Fruit fly (Drosophila melanogaster) whole organism, embryonic: ENCODE results near the gene PCNA2.
A peak's percentile ranks its signal among the peaks of the same experiment; 100 is the strongest.

ENCODE experiments used
- Ada2b ChIP-seq: fragments of 200-800 bp; sonication (Bioruptor generic); IDR thresholded peaks from 2 replicates; pipeline ENCODE4 v1.3.6; 2022; ENCODE audit warnings: missing biosample characterization, missing genetic modification characterization
- Antp ChIP-seq: fragments of 200-800 bp; sonication (Bioruptor generic); optimal IDR thresholded peaks from 3 replicates; lab custom pipeline; 2016; ENCODE audit warnings: missing biosample characterization, missing genetic modification characterization
- Blimp-1 ChIP-seq: fragments of 200-800 bp; sonication (Bioruptor generic); optimal IDR thresholded peaks from 3 replicates; lab custom pipeline; 2018; ENCODE audit warnings: missing biosample characterization, missing genetic modification characterization, mild to moderate bottlenecking, moderate library complexity, missing genetic modification reagents
- CG10431 ChIP-seq: fragments of 200-800 bp; sonication (Bioruptor generic); optimal IDR thresholded peaks from 3 replicates; lab custom pipeline; 2018; ENCODE audit warnings: missing biosample characterization, mild to moderate bottlenecking, missing genetic modification characterization
- CG10654 ChIP-seq: fragments of 200-800 bp; sonication (Bioruptor generic); optimal IDR thresholded peaks from 2 replicates; lab custom pipeline; 2016; ENCODE audit warnings: missing biosample characterization, missing genetic modification characterization
- CG11456 ChIP-seq: fragments of 200-800 bp; sonication (Bioruptor generic); IDR thresholded peaks from 3 replicates; pipeline ENCODE4 v1.3.6; 2022; ENCODE audit warnings: missing biosample characterization, missing genetic modification characterization
- CG11560 ChIP-seq: fragments of 200-800 bp; sonication (Bioruptor generic); IDR thresholded peaks from 3 replicates; pipeline ENCODE4 v1.3.6; 2022; ENCODE audit warnings: missing biosample characterization, missing genetic modification characterization
- CG12155 ChIP-seq: fragments of 200-800 bp; sonication (Bioruptor generic); optimal IDR thresholded peaks from 3 replicates; lab custom pipeline; 2016; ENCODE audit warnings: missing biosample characterization, missing genetic modification characterization
- CG14441 ChIP-seq: fragments of 200-800 bp; sonication (Bioruptor generic); IDR thresholded peaks from 2 replicates; pipeline ENCODE4 v1.3.6; 2022; ENCODE audit warnings: missing biosample characterization, missing genetic modification characterization
- CG15011 ChIP-seq: fragments of 200-800 bp; sonication (Bioruptor generic); optimal IDR thresholded peaks from 3 replicates; lab custom pipeline; 2018; ENCODE audit warnings: missing biosample characterization, mild to moderate bottlenecking, missing genetic modification characterization
- CG16815 ChIP-seq: fragments of 200-800 bp; sonication (Bioruptor generic); optimal IDR thresholded peaks from 3 replicates; lab custom pipeline; 2017; ENCODE audit warnings: missing biosample characterization, mild to moderate bottlenecking, missing genetic modification characterization
- CG17568 ChIP-seq: fragments of 200-800 bp; sonication (Bioruptor generic); optimal IDR thresholded peaks from 2 replicates; lab custom pipeline; 2018; ENCODE audit warnings: missing biosample characterization, mild to moderate bottlenecking, missing genetic modification characterization, moderate library complexity
- CG17912 ChIP-seq: fragments of 200-800 bp; sonication (Bioruptor generic); optimal IDR thresholded peaks from 2 replicates; lab custom pipeline; 2018; ENCODE audit warnings: missing biosample characterization, mild to moderate bottlenecking, missing genetic modification characterization
- CG32532 ChIP-seq: fragments of 200-800 bp; sonication (Bioruptor generic); IDR thresholded peaks from 2 replicates; pipeline ENCODE4 v1.3.6; 2022; ENCODE audit warnings: missing biosample characterization, missing genetic modification characterization
- CG33213 ChIP-seq: fragments of 200-800 bp; sonication (Bioruptor generic); optimal IDR thresholded peaks from 3 replicates; lab custom pipeline; 2016; ENCODE audit warnings: missing biosample characterization, missing genetic modification characterization
- CG33557 ChIP-seq: fragments of 200-800 bp; sonication (Bioruptor generic); optimal IDR thresholded peaks from 2 replicates; lab custom pipeline; 2019; ENCODE audit warnings: missing biosample characterization, mild to moderate bottlenecking, missing genetic modification characterization, moderate library complexity
- CG6654 ChIP-seq: fragments of 200-800 bp; sonication (Bioruptor generic); optimal IDR thresholded peaks from 2 replicates; lab custom pipeline; 2017; ENCODE audit warnings: missing biosample characterization, mild to moderate bottlenecking, missing genetic modification characterization
- CG7745 ChIP-seq: fragments of 200-800 bp; sonication (Bioruptor generic); optimal IDR thresholded peaks from 2 replicates; lab custom pipeline; 2018; ENCODE audit warnings: missing biosample characterization, mild to moderate bottlenecking, missing genetic modification characterization, moderate library complexity
- CG9609 ChIP-seq: fragments of 200-800 bp; sonication (Bioruptor generic); optimal IDR thresholded peaks from 3 replicates; lab custom pipeline; 2016; ENCODE audit warnings: missing biosample characterization, missing genetic modification characterization
- CHES-1-like ChIP-seq: fragments of 200-800 bp; sonication (Bioruptor generic); optimal IDR thresholded peaks from 2 replicates; lab custom pipeline; 2016; ENCODE audit warnings: missing biosample characterization, missing genetic modification characterization
- HLH4C ChIP-seq: fragments of 200-800 bp; sonication (Bioruptor generic); IDR thresholded peaks from 3 replicates; pipeline ENCODE4 v1.3.6; 2022; ENCODE audit warnings: missing biosample characterization, missing genetic modification characterization; ENCODE audit not compliant: partially characterized antibody
- HLHmδ ChIP-seq: fragments of 200-800 bp; sonication (Bioruptor generic); optimal IDR thresholded peaks from 2 replicates; lab custom pipeline; 2018; ENCODE audit warnings: missing biosample characterization, mild to moderate bottlenecking, missing genetic modification characterization, moderate library complexity
- Jarid2 ChIP-seq: fragments of 200-800 bp; sonication (Bioruptor generic); optimal IDR thresholded peaks from 3 replicates; lab custom pipeline; 2017; ENCODE audit warnings: mild to moderate bottlenecking, missing biosample characterization, missing genetic modification reagents, missing genetic modification characterization
- Kr ChIP-seq: fragments of 200-800 bp; sonication (Bioruptor generic); optimal IDR thresholded peaks from 2 replicates; lab custom pipeline; 2017; ENCODE audit warnings: missing biosample characterization, mild to moderate bottlenecking, missing genetic modification characterization
- MBD-R2 ChIP-seq: fragments of 200-800 bp; sonication (Bioruptor generic); IDR thresholded peaks from 2 replicates; pipeline ENCODE4 v1.3.6; 2022; ENCODE audit warnings: missing biosample characterization, missing genetic modification characterization
- MESR4 ChIP-seq: fragments of 200-800 bp; sonication (Bioruptor generic); optimal IDR thresholded peaks from 2 replicates; lab custom pipeline; 2018; ENCODE audit warnings: missing biosample characterization, mild to moderate bottlenecking, missing genetic modification characterization, moderate library complexity
- Mrtf ChIP-seq: fragments of 200-800 bp; sonication (Bioruptor generic); IDR thresholded peaks from 3 replicates; pipeline ENCODE4 v1.3.6; 2022; ENCODE audit warnings: missing biosample characterization, missing genetic modification characterization
- Pdp1 ChIP-seq, 2 experiments: fragments of 200-800 bp; sonication (Bioruptor generic); optimal IDR thresholded peaks; 3 replicates each; lab custom pipeline; 2016; ENCODE audit warnings: missing biosample characterization in 2 of 2, missing genetic modification characterization in 2 of 2, mild to moderate bottlenecking in 1 of 2, moderate library complexity in 1 of 2
- Rfx ChIP-seq: fragments of 200-800 bp; sonication (Bioruptor generic); IDR thresholded peaks from 2 replicates; pipeline ENCODE4 v1.3.6; 2022; ENCODE audit warnings: missing biosample characterization, missing genetic modification characterization
- Rx ChIP-seq: fragments of 200-800 bp; sonication (Bioruptor generic); IDR thresholded peaks from 2 replicates; pipeline ENCODE4 v1.3.6; 2022; ENCODE audit warnings: missing biosample characterization, missing genetic modification characterization
- Sry-β ChIP-seq: fragments of 200-800 bp; sonication (Bioruptor generic); optimal IDR thresholded peaks from 2 replicates; lab custom pipeline; 2018; ENCODE audit warnings: missing biosample characterization, mild to moderate bottlenecking, missing genetic modification characterization, moderate library complexity
- aop ChIP-seq: fragments of 200-800 bp; sonication (Bioruptor generic); IDR thresholded peaks from 2 replicates; pipeline ENCODE4 v1.3.6; 2022; ENCODE audit warnings: missing biosample characterization, missing genetic modification characterization
- br ChIP-seq: fragments of >200 bp; optimal IDR thresholded peaks from 2 replicates; lab custom pipeline; 2017
- caup ChIP-seq: fragments of 200-800 bp; sonication (Bioruptor generic); optimal IDR thresholded peaks from 3 replicates; lab custom pipeline; 2017; ENCODE audit warnings: missing biosample characterization, mild to moderate bottlenecking, missing genetic modification characterization, moderate library complexity; ENCODE audit not compliant: severe bottlenecking
- cg ChIP-seq: fragments of 200-800 bp; sonication (Bioruptor generic); optimal IDR thresholded peaks from 3 replicates; lab custom pipeline; 2019; ENCODE audit warnings: missing biosample characterization, mild to moderate bottlenecking, missing genetic modification characterization, moderate library complexity
- croc ChIP-seq: fragments of 200-800 bp; sonication (Bioruptor generic); conservative IDR thresholded peaks from 3 replicates; pipeline ENCODE4 v1.3.6; 2022; ENCODE audit warnings: missing biosample characterization, missing genetic modification characterization
- crol ChIP-seq: fragments of 200-800 bp; sonication (Bioruptor generic); IDR thresholded peaks from 2 replicates; pipeline ENCODE4 v1.3.6; 2022; ENCODE audit warnings: missing biosample characterization, missing genetic modification characterization
- dmrt11E ChIP-seq: fragments of 200-800 bp; sonication (Bioruptor generic); optimal IDR thresholded peaks from 3 replicates; lab custom pipeline; 2018; ENCODE audit warnings: missing biosample characterization, mild to moderate bottlenecking, missing genetic modification characterization, moderate library complexity
- ems ChIP-seq: fragments of 200-800 bp; sonication (Bioruptor generic); optimal IDR thresholded peaks from 3 replicates; lab custom pipeline; 2016; ENCODE audit warnings: missing biosample characterization, missing genetic modification characterization
- eve ChIP-seq, 2 experiments: fragments of >200 bp; optimal IDR thresholded peaks; 2 replicates each; lab custom pipeline; 2017; ENCODE audit warnings: missing biosample characterization in 2 of 2, missing genetic modification characterization in 2 of 2
- gcm ChIP-seq: fragments of 200-800 bp; sonication (Bioruptor generic); optimal IDR thresholded peaks from 2 replicates; lab custom pipeline; 2019; ENCODE audit warnings: missing biosample characterization, mild to moderate bottlenecking, missing genetic modification characterization, moderate library complexity
- ham ChIP-seq: fragments of 200-800 bp; sonication (Bioruptor generic); IDR thresholded peaks from 2 replicates; pipeline ENCODE4 v1.3.6; 2022; ENCODE audit warnings: missing biosample characterization, missing genetic modification characterization
- hbn ChIP-seq: fragments of 200-800 bp; sonication (Bioruptor generic); IDR thresholded peaks from 2 replicates; pipeline ENCODE4 v1.3.6; 2022; ENCODE audit warnings: missing biosample characterization, missing genetic modification characterization; ENCODE audit not compliant: partially characterized antibody
- ken ChIP-seq: fragments of 200-800 bp; sonication (Bioruptor generic); IDR thresholded peaks from 3 replicates; pipeline ENCODE4 v1.3.6; 2022; ENCODE audit warnings: missing biosample characterization, missing genetic modification characterization
- klu ChIP-seq: fragments of 200-800 bp; sonication (Bioruptor generic); IDR thresholded peaks from 2 replicates; pipeline ENCODE4 v1.3.6; 2022; ENCODE audit warnings: missing biosample characterization, missing genetic modification characterization
- kni ChIP-seq: fragments of 200-800 bp; sonication (Bioruptor generic); optimal IDR thresholded peaks from 3 replicates; lab custom pipeline; 2017; ENCODE audit warnings: mild to moderate bottlenecking, missing biosample characterization, missing genetic modification reagents, missing genetic modification characterization
- nom ChIP-seq: fragments of 200-800 bp; sonication (Bioruptor generic); optimal IDR thresholded peaks from 2 replicates; lab custom pipeline; 2017; ENCODE audit warnings: missing biosample characterization, missing genetic modification characterization, mild to moderate bottlenecking, moderate library complexity, missing genetic modification reagents
- otp ChIP-seq: fragments of 200-800 bp; sonication (Bioruptor generic); IDR thresholded peaks from 3 replicates; pipeline ENCODE4, ENCODE4 v1.3.6; 2022; ENCODE audit warnings: missing biosample characterization, missing genetic modification characterization
- sens ChIP-seq: fragments of 200-800 bp; sonication (Bioruptor generic); peaks from one replicate; lab custom pipeline; 2016; ENCODE audit warnings: missing biosample characterization, missing genetic modification characterization
- stc ChIP-seq: fragments of 200-800 bp; sonication (Bioruptor generic); IDR thresholded peaks from 2 replicates; pipeline ENCODE4 v1.3.6; 2022; ENCODE audit warnings: missing biosample characterization, missing genetic modification characterization
- tin ChIP-seq: fragments of 200-800 bp; sonication (Bioruptor generic); optimal IDR thresholded peaks from 3 replicates; lab custom pipeline; 2016; ENCODE audit warnings: missing biosample characterization, missing genetic modification characterization

PCNA2 gene

dm6 chr2L:19583926-19584392 lies at the start of gene PCNA2, which contains the start of gene CG10366 (continued):
- no peak; the same call in 1 of the 2 replicates for TF ChIP-seq Rx
- TF ChIP-seq Antp: peak; percentile 81
- TF ChIP-seq klu (GFP tag; lab: Robert Waterston, UW): peak; percentile 25; the same call in 1 of the 2 replicates
- no peak; the same call in 1 of the 2 replicates for TF ChIP-seq hbn (GFP tag; lab: Robert Waterston, UW)
- peak; percentile 58 for TF ChIP-seq CG33557
- peak; percentile 72 for TF ChIP-seq ems (GFP tag; lab: Kevin White, UChicago)
- peak; percentile 84 for TF ChIP-seq CG9609 (GFP tag; lab: Kevin White, UChicago)
- no peak for TF ChIP-seq croc
- TF ChIP-seq CHES-1-like (GFP tag; lab: Kevin White, UChicago): peak; percentile 82
- TF ChIP-seq CG16815 (GFP tag; lab: Kevin White, UChicago): peak; percentile 5
- no peak for TF ChIP-seq CG17912
- peak; percentile 36 for TF ChIP-seq gcm (GFP tag; lab: Kevin White, UChicago)
- TF ChIP-seq Jarid2 (GFP tag; lab: Kevin White, UChicago): no peak
- TF ChIP-seq caup (GFP tag; lab: Kevin White, UChicago): peak; percentile 35
- TF ChIP-seq HLHmδ (GFP tag; lab: Kevin White, UChicago): no peak
- peak; percentile 57 for TF ChIP-seq MESR4 (GFP tag; lab: Kevin White, UChicago)
- TF ChIP-seq Blimp-1: peak; percentile 35
- TF ChIP-seq MBD-R2 (GFP tag; lab: Robert Waterston, UW): peak; percentile 94
- TF ChIP-seq Kr: no peak
- peak; percentile 60; the same call in 1 of the 3 replicates for TF ChIP-seq CG11456 (GFP tag; lab: Robert Waterston, UW)
- no peak for TF ChIP-seq aop (GFP tag; lab: Robert Waterston, UW)
- no peak for TF ChIP-seq otp (GFP tag; lab: Robert Waterston, UW)
- TF ChIP-seq CG15011 (GFP tag; lab: Kevin White, UChicago): no peak
- TF ChIP-seq CG11560: no peak
- TF ChIP-seq CG12155 (GFP tag; lab: Kevin White, UChicago): peak; percentile 61
- TF ChIP-seq eve (GFP tag; optimal IDR thresholded peaks at IDR 0.05; lab: Kevin White, UChicago): no peak
- TF ChIP-seq ken: peak; percentile 63; the same call in 1 of the 3 replicates
- no peak for TF ChIP-seq stc (GFP tag; lab: Robert Waterston, UW)
- peak; percentile 79 for TF ChIP-seq Rfx
- TF ChIP-seq kni: peak; percentile 42
- peak; percentile 62 for TF ChIP-seq dmrt11E (tag; lab: Kevin White, UChicago)
- TF ChIP-seq Mrtf (GFP tag; lab: Robert Waterston, UW): peak; percentile 58; the same call in 2 of the 3 replicates
- peak; percentile 94 for TF ChIP-seq sens (GFP tag; lab: Kevin White, UChicago)
- peak; percentile 64 for TF ChIP-seq CG32532 (GFP tag; lab: Robert Waterston, UW)
- TF ChIP-seq cg (GFP tag; lab: Kevin White, UChicago): no peak
- TF ChIP-seq CG6654: no peak
- no peak for TF ChIP-seq CG7745 (tag; lab: Kevin White, UChicago)
- TF ChIP-seq crol (GFP tag; lab: Robert Waterston, UW): no peak
- TF ChIP-seq Pdp1 (GFP tag; optimal IDR thresholded peaks at IDR 0.05; lab: Kevin White, UChicago): peak; percentile 45 to 80
- no peak for TF ChIP-seq br (lab: Kevin White, UChicago)
- TF ChIP-seq CG10431 (GFP tag; lab: Kevin White, UChicago): no peak
- peak; percentile 46; the same call in 1 of the 2 replicates for TF ChIP-seq CG14441
- peak; percentile 70 for TF ChIP-seq CG10654 (GFP tag; lab: Kevin White, UChicago)
- peak; percentile 38 for TF ChIP-seq nom (GFP tag; lab: Kevin White, UChicago)
- TF ChIP-seq Ada2b: peak; percentile 55; the same call in 1 of the 2 replicates
- no peak for TF ChIP-seq Sry-β
- no peak for TF ChIP-seq HLH4C (GFP tag; lab: Robert Waterston, UW)
- TF ChIP-seq CG33213: peak; percentile 89
- peak; percentile 71 for TF ChIP-seq tin (GFP tag; lab: Kevin White, UChicago)
- TF ChIP-seq CG17568 (GFP tag; lab: Kevin White, UChicago): no peak
- TF ChIP-seq ham (GFP tag; lab: Robert Waterston, UW): no peak
